Fruit fly (Drosophila melanogaster): ENCODE data around the gene CG31871.

The CG31871 gene

dm6 chr2L:10711221-10711620, 49.3 kb downstream of the CG31871 start:
- TF ChIP-seq psq (GFP tag; optimal IDR thresholded peaks at IDR 0.05) (no peak), N (GFP tag; optimal IDR thresholded peaks at IDR 0.05) (no peak)

All from whole organism, wandering third instar larva.